Fruit fly (Drosophila melanogaster) whole organism, embryonic: ENCODE results near the gene bun.
A peak's percentile ranks its signal among the peaks of the same experiment; 100 is the strongest.

Experiments used
- Abd-B ChIP-seq: fragments of 200-800 bp; sonication (Bioruptor generic); optimal IDR thresholded peaks from 2 replicates; lab custom pipeline; 2018; ENCODE audit warnings: missing biosample characterization, mild to moderate bottlenecking, missing genetic modification characterization, moderate library complexity
- Atf6 ChIP-seq: fragments of 200-800 bp; sonication (Bioruptor generic); IDR thresholded peaks from 2 replicates; pipeline ENCODE4 v1.3.6; 2022; ENCODE audit warnings: missing biosample characterization, missing genetic modification characterization
- B-H1 ChIP-seq: fragments of 200-800 bp; sonication (Bioruptor generic); IDR thresholded peaks from 3 replicates; pipeline ENCODE4 v1.3.6; 2022; ENCODE audit warnings: missing biosample characterization, missing genetic modification characterization
- B-H2 ChIP-seq: fragments of 200-800 bp; sonication (Bioruptor generic); optimal IDR thresholded peaks from 2 replicates; lab custom pipeline; 2018; ENCODE audit warnings: missing biosample characterization, mild to moderate bottlenecking, missing genetic modification characterization
- CG10209 ChIP-seq: fragments of 200-800 bp; sonication (Bioruptor generic); optimal IDR thresholded peaks from 3 replicates; lab custom pipeline; 2017; ENCODE audit warnings: missing biosample characterization, mild to moderate bottlenecking, missing genetic modification characterization, missing genetic modification reagents
- CG10543 ChIP-seq: fragments of 200-800 bp; sonication (Bioruptor generic); optimal IDR thresholded peaks from 3 replicates; lab custom pipeline; 2017; ENCODE audit warnings: missing biosample characterization, mild to moderate bottlenecking, missing genetic modification characterization, moderate library complexity
- CG11504 ChIP-seq: fragments of 200-800 bp; sonication (Bioruptor generic); optimal IDR thresholded peaks from 3 replicates; lab custom pipeline; 2019; ENCODE audit warnings: missing biosample characterization, mild to moderate bottlenecking, missing genetic modification characterization, moderate library complexity
- CG11560 ChIP-seq: fragments of 200-800 bp; sonication (Bioruptor generic); IDR thresholded peaks from 3 replicates; pipeline ENCODE4 v1.3.6; 2022; ENCODE audit warnings: missing biosample characterization, missing genetic modification characterization
- CG12744 ChIP-seq: fragments of 200-800 bp; sonication (Bioruptor generic); optimal IDR thresholded peaks from 2 replicates; lab custom pipeline; 2016; ENCODE audit warnings: missing biosample characterization, missing genetic modification characterization
- CG13624 ChIP-seq: fragments of 200-800 bp; sonication (Bioruptor generic); optimal IDR thresholded peaks from 2 replicates; lab custom pipeline; 2016; ENCODE audit warnings: missing biosample characterization, missing genetic modification characterization
- CG13894 ChIP-seq: fragments of 200-800 bp; sonication (Bioruptor generic); optimal IDR thresholded peaks from 3 replicates; lab custom pipeline; 2018; ENCODE audit warnings: missing biosample characterization, mild to moderate bottlenecking, missing genetic modification characterization, moderate library complexity
- CG14050 ChIP-seq: fragments of 200-800 bp; sonication (Bioruptor generic); IDR thresholded peaks from 3 replicates; pipeline ENCODE4 v1.3.6; 2022; ENCODE audit warnings: missing biosample characterization, missing genetic modification characterization
- CG14441 ChIP-seq: fragments of 200-800 bp; sonication (Bioruptor generic); IDR thresholded peaks from 2 replicates; pipeline ENCODE4 v1.3.6; 2022; ENCODE audit warnings: missing biosample characterization, missing genetic modification characterization
- CG2116 ChIP-seq: fragments of 200-800 bp; sonication (Bioruptor generic); optimal IDR thresholded peaks from 3 replicates; lab custom pipeline; 2018; ENCODE audit warnings: missing biosample characterization, mild to moderate bottlenecking, missing genetic modification characterization
- CG2712 ChIP-seq: fragments of 200-800 bp; optimal IDR thresholded peaks from 3 replicates; lab custom pipeline; 2019; ENCODE audit warnings: missing biosample characterization, mild to moderate bottlenecking, missing genetic modification characterization, moderate library complexity
- CG31224 ChIP-seq: fragments of 200-800 bp; sonication (Bioruptor generic); IDR thresholded peaks from 2 replicates; pipeline ENCODE4 v1.3.6; 2022; ENCODE audit warnings: missing biosample characterization, missing genetic modification characterization
- CG3726 ChIP-seq: fragments of 200-800 bp; sonication (Bioruptor generic); IDR thresholded peaks from 3 replicates; pipeline ENCODE4, ENCODE4 v1.3.6; 2022; ENCODE audit warnings: missing biosample characterization, missing genetic modification characterization
- CG3847 ChIP-seq: fragments of 200-800 bp; sonication (Bioruptor generic); IDR thresholded peaks from 2 replicates; pipeline ENCODE4 v1.3.6; 2022; ENCODE audit warnings: missing biosample characterization, missing genetic modification characterization
- CG6654 ChIP-seq: fragments of 200-800 bp; sonication (Bioruptor generic); optimal IDR thresholded peaks from 2 replicates; lab custom pipeline; 2017; ENCODE audit warnings: missing biosample characterization, mild to moderate bottlenecking, missing genetic modification characterization
- CG7357 ChIP-seq: fragments of 200-800 bp; sonication (Bioruptor generic); IDR thresholded peaks from 3 replicates; pipeline ENCODE4 v1.3.6; 2022; ENCODE audit warnings: missing biosample characterization, missing genetic modification characterization
- CG7556 ChIP-seq: fragments of 200-800 bp; sonication (Bioruptor generic); optimal IDR thresholded peaks from 2 replicates; lab custom pipeline; 2017; ENCODE audit warnings: missing biosample characterization, mild to moderate bottlenecking, missing genetic modification characterization
- CG8281 ChIP-seq: fragments of 200-800 bp; sonication (Bioruptor generic); optimal IDR thresholded peaks from 2 replicates; lab custom pipeline; 2018; ENCODE audit warnings: missing biosample characterization, mild to moderate bottlenecking, missing genetic modification characterization, moderate library complexity
- CG8478 ChIP-seq: fragments of >200 bp; optimal IDR thresholded peaks from 2 replicates; lab custom pipeline; 2018
- CTCF ChIP-seq: fragments of 200-800 bp; sonication (Bioruptor generic); optimal IDR thresholded peaks from 2 replicates; lab custom pipeline; 2017; ENCODE audit warnings: missing biosample characterization, mild to moderate bottlenecking, missing genetic modification characterization, moderate library complexity
- CoRest ChIP-seq: fragments of 200-800 bp; sonication (Bioruptor generic); optimal IDR thresholded peaks from 3 replicates; lab custom pipeline; 2018; ENCODE audit warnings: missing biosample characterization, mild to moderate bottlenecking, missing genetic modification characterization, moderate library complexity
- D19A ChIP-seq: fragments of 200-800 bp; optimal IDR thresholded peaks from 3 replicates; lab custom pipeline; 2019; ENCODE audit warnings: missing biosample characterization, mild to moderate bottlenecking, missing genetic modification characterization, moderate library complexity
- D19B ChIP-seq: fragments of 200-800 bp; sonication (Bioruptor generic); optimal IDR thresholded peaks from 2 replicates; lab custom pipeline; 2017; ENCODE audit warnings: missing biosample characterization, mild to moderate bottlenecking, missing genetic modification characterization
- Dek ChIP-seq: fragments of 200-800 bp; sonication (Bioruptor generic); optimal IDR thresholded peaks from 3 replicates; lab custom pipeline; 2019; ENCODE audit warnings: missing biosample characterization, mild to moderate bottlenecking, missing genetic modification characterization, moderate library complexity
- Elba2 ChIP-seq: fragments of 200-800 bp; sonication (Bioruptor generic); optimal IDR thresholded peaks from 3 replicates; lab custom pipeline; 2016; ENCODE audit warnings: missing biosample characterization, missing genetic modification characterization
- Gsc ChIP-seq: fragments of 200-800 bp; sonication (Bioruptor generic); IDR thresholded peaks from 2 replicates; pipeline ENCODE4 v1.3.6; 2022; ENCODE audit warnings: missing biosample characterization, missing genetic modification characterization
- HLH54F ChIP-seq: fragments of 200-800 bp; sonication (Bioruptor generic); optimal IDR thresholded peaks from 3 replicates; lab custom pipeline; 2016; ENCODE audit warnings: missing biosample characterization, missing genetic modification characterization
- HLHmδ ChIP-seq: fragments of 200-800 bp; sonication (Bioruptor generic); optimal IDR thresholded peaks from 2 replicates; lab custom pipeline; 2018; ENCODE audit warnings: missing biosample characterization, mild to moderate bottlenecking, missing genetic modification characterization, moderate library complexity
- Hmr ChIP-seq: fragments of 200-800 bp; sonication (Bioruptor generic); optimal IDR thresholded peaks from 3 replicates; lab custom pipeline; 2017; ENCODE audit warnings: mild to moderate bottlenecking, missing biosample characterization, missing genetic modification reagents, missing genetic modification characterization
- Hr3 ChIP-seq: fragments of 200-800 bp; sonication (Bioruptor generic); optimal IDR thresholded peaks from 3 replicates; lab custom pipeline; 2016; ENCODE audit warnings: missing biosample characterization, missing genetic modification characterization
- Mes4 ChIP-seq: fragments of 200-800 bp; sonication (Bioruptor generic); optimal IDR thresholded peaks from 2 replicates; lab custom pipeline; 2016; ENCODE audit warnings: missing biosample characterization, missing genetic modification characterization
- Oli ChIP-seq: fragments of 200-800 bp; sonication (Bioruptor generic); optimal IDR thresholded peaks from 2 replicates; lab custom pipeline; 2018; ENCODE audit warnings: missing biosample characterization, mild to moderate bottlenecking, missing genetic modification characterization, moderate library complexity
- Optix ChIP-seq: fragments of 200-800 bp; sonication (Bioruptor generic); IDR thresholded peaks from 3 replicates; pipeline ENCODE4 v1.3.6; 2022; ENCODE audit warnings: missing biosample characterization, missing genetic modification characterization
- Rfx ChIP-seq: fragments of 200-800 bp; sonication (Bioruptor generic); IDR thresholded peaks from 2 replicates; pipeline ENCODE4 v1.3.6; 2022; ENCODE audit warnings: missing biosample characterization, missing genetic modification characterization
- Taf1 ChIP-seq: fragments of 200-800 bp; sonication (Bioruptor generic); IDR thresholded peaks from 2 replicates; pipeline ENCODE4 v1.3.6; 2022; ENCODE audit warnings: missing biosample characterization, missing genetic modification characterization
- dati ChIP-seq: fragments of 200-800 bp; sonication (Bioruptor generic); IDR thresholded peaks from 2 replicates; pipeline ENCODE4 v1.3.6; 2022; ENCODE audit warnings: missing biosample characterization, missing genetic modification characterization
- dpn ChIP-seq, 2 experiments: fragments of 200-800 bp; sonication (Bioruptor generic); optimal IDR thresholded peaks; 3 replicates each; lab custom pipeline; 2016; ENCODE audit warnings: missing biosample characterization in 2 of 2, missing genetic modification characterization in 2 of 2
- ems ChIP-seq: fragments of 200-800 bp; sonication (Bioruptor generic); optimal IDR thresholded peaks from 3 replicates; lab custom pipeline; 2016; ENCODE audit warnings: missing biosample characterization, missing genetic modification characterization
- insv ChIP-seq, 2 experiments: fragments of 200-800 bp; sonication (Bioruptor generic); optimal IDR thresholded peaks; 3 replicates each; lab custom pipeline; 2016 to 2018; ENCODE audit warnings: missing biosample characterization in 2 of 2, missing genetic modification characterization in 2 of 2
- inv ChIP-seq: fragments of 200-800 bp; sonication (Bioruptor generic); IDR thresholded peaks from 2 replicates; pipeline ENCODE4 v1.3.6; 2022; ENCODE audit warnings: missing biosample characterization, missing genetic modification characterization; ENCODE audit not compliant: partially characterized antibody
- knrl ChIP-seq: fragments of 200-800 bp; sonication (Bioruptor generic); IDR thresholded peaks from 3 replicates; pipeline ENCODE4 v1.3.6; 2022; ENCODE audit warnings: missing biosample characterization, missing genetic modification characterization; ENCODE audit not compliant: partially characterized antibody
- lola ChIP-seq, 3 experiments: fragments of >200 bp in 2 of 3; fragments of 200-800 bp in 1 of 3; sonication (Bioruptor generic) in 1 of 3; optimal IDR thresholded peaks; 2 replicates each; lab custom pipeline; 2017 to 2019; ENCODE audit warnings: missing biosample characterization in 3 of 3, missing genetic modification characterization in 3 of 3, mild to moderate bottlenecking in 1 of 3, moderate library complexity in 1 of 3
- org-1 ChIP-seq: fragments of 200-800 bp; sonication (Bioruptor generic); optimal IDR thresholded peaks from 2 replicates; lab custom pipeline; 2017; ENCODE audit warnings: missing biosample characterization, missing genetic modification characterization
- ro ChIP-seq: fragments of 200-800 bp; sonication (Bioruptor generic); IDR thresholded peaks from 2 replicates; pipeline ENCODE4 v1.3.6; 2022; ENCODE audit warnings: missing biosample characterization, missing genetic modification characterization
- salm ChIP-seq: fragments of 200-800 bp; sonication (Bioruptor generic); optimal IDR thresholded peaks from 2 replicates; lab custom pipeline; 2018; ENCODE audit warnings: missing biosample characterization, mild to moderate bottlenecking, missing genetic modification characterization
- sens ChIP-seq: fragments of 200-800 bp; sonication (Bioruptor generic); peaks from one replicate; lab custom pipeline; 2016; ENCODE audit warnings: missing biosample characterization, missing genetic modification characterization
- sr ChIP-seq: fragments of 200-800 bp; sonication (Bioruptor generic); IDR thresholded peaks from 3 replicates; pipeline ENCODE4 v1.3.6; 2022; ENCODE audit warnings: missing biosample characterization, missing genetic modification characterization
- yki ChIP-seq: fragments of >200 bp; optimal IDR thresholded peaks from 3 replicates; lab custom pipeline; 2018

The bun gene

dm6 chr2L:12520254-12520653 lies 26.2 kb downstream of the bun start (continued):
- TF ChIP-seq CG7357 (GFP tag; lab: Robert Waterston, UW) (no peak), B-H1 (no peak), CG11560 (tag; lab: Robert Waterston, UW) (peak; percentile 65; the same call in 2 of the 3 replicates), D19A (tag; lab: Kevin White, UChicago) (no peak), CG7556 (GFP tag; lab: Kevin White, UChicago) (no peak), CG11504 (peak; percentile 23), Mes4 (GFP tag; lab: Kevin White, UChicago) (no peak), Rfx (GFP tag; lab: Robert Waterston, UW) (0 out of 2 replicates have a peak, but pooled peaks have one; percentile 18), CG31224 (no peak), sr (GFP tag; lab: Robert Waterston, UW) (no peak), CG10543 (GFP tag; lab: Kevin White, UChicago) (no peak), yki (lab: Kevin White, UChicago) (peak; percentile 37), CG13894 (tag; lab: Kevin White, UChicago) (peak; percentile 26), lola (GFP tag; optimal IDR thresholded peaks at IDR 0.05; lab: Kevin White, UChicago) (peak in 1 of 3 experiments; percentile 9), Hr3 (GFP tag; lab: Kevin White, UChicago) (no peak), Dek (tag; lab: Kevin White, UChicago) (peak; percentile 38), Abd-B (GFP tag; lab: Kevin White, UChicago) (peak; percentile 73), B-H2 (GFP tag; lab: Kevin White, UChicago) (peak; percentile 6), ems (no peak), dpn (GFP tag; optimal IDR thresholded peaks at IDR 0.05; lab: Kevin White, UChicago) (peak in 1 of 2 experiments; percentile 22), Hmr (peak; percentile 62), CTCF (GFP tag; lab: Kevin White, UChicago) (peak; percentile 92), CG14050 (GFP tag; lab: Robert Waterston, UW) (peak; percentile 14; the same call in 1 of the 3 replicates), Elba2 (GFP tag; lab: Kevin White, UChicago) (peak; percentile 68), CoRest (tag; lab: Kevin White, UChicago) (peak; percentile 37), CG3847 (GFP tag; lab: Robert Waterston, UW) (peak; percentile 43; the same call in 1 of the 2 replicates), CG10209 (GFP tag; lab: Kevin White, UChicago) (no peak), CG3726 (GFP tag; lab: Robert Waterston, UW) (no peak), inv (GFP tag; lab: Robert Waterston, UW) (peak; percentile 49; the same call in 1 of the 2 replicates), Atf6 (GFP tag; lab: Robert Waterston, UW) (no peak), sens (GFP tag; lab: Kevin White, UChicago) (peak; percentile 37), Gsc (GFP tag; lab: Robert Waterston, UW) (no peak), Optix (GFP tag; lab: Robert Waterston, UW) (no peak), CG13624 (GFP tag; lab: Kevin White, UChicago) (peak; percentile 11), salm (no peak), ro (GFP tag; lab: Robert Waterston, UW) (no peak), CG12744 (GFP tag; lab: Kevin White, UChicago) (no peak), CG2116 (GFP tag; lab: Kevin White, UChicago) (peak; percentile 15), CG2712 (tag; lab: Kevin White, UChicago) (peak; percentile 21), Taf1 (GFP tag; lab: Robert Waterston, UW) (no peak), CG14441 (peak; percentile 88; the same call in 1 of the 2 replicates), Oli (tag; lab: Kevin White, UChicago) (no peak), insv (GFP tag; optimal IDR thresholded peaks at IDR 0.05; lab: Kevin White, UChicago) (peak in 1 of 2 experiments; percentile 79), HLHmδ (GFP tag; lab: Kevin White, UChicago) (no peak), knrl (GFP tag; lab: Robert Waterston, UW) (peak; percentile 92), CG6654 (peak; percentile 99), CG8281 (tag; lab: Kevin White, UChicago) (no peak), D19B (GFP tag; lab: Kevin White, UChicago) (no peak), dati (GFP tag; lab: Robert Waterston, UW) (no peak), HLH54F (GFP tag; lab: Kevin White, UChicago) (no peak), org-1 (GFP tag; lab: Kevin White, UChicago) (no peak), CG8478 (lab: Kevin White, UChicago) (peak; percentile 97)
